Worm (Caenorhabditis elegans): ENCODE data around the gene B0302.4.

B0302.4 gene

DNA sequence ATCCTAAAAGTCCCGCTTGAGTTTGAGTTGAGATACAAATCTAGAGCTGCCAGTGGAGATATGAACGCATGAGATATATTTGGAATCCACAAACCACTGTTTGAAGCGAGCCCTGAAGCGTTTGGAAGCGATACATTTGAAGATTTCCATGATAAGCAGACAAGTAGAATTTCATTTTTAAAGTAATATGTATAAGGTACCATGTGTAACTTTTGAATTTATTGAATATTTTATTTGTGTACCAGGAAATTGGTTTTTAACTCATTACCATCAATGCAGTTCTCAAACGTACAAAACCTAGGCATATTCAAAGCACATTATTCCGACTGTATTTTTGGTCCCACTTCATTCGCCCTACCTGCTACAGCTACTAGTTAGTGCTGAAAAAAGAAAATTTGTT is 1.7 kb upstream of the B0302.4 start, which contains the start of gene B0302.2:
TSS of gene B0302.2 (plus strand) at position 301 of the 400 bp plus-strand sequence.
- TF ChIP-seq zag-1 (tag; optimal IDR thresholded peaks at IDR 0.05) (no peak), ceh-16 (tag; optimal IDR thresholded peaks at IDR 0.05) (no peak), nhr-12 (tag; optimal IDR thresholded peaks at IDR 0.05) (no peak), egl-5 (tag; optimal IDR thresholded peaks at IDR 0.05) (no peak), R02D3.7 (tag; optimal IDR thresholded peaks at IDR 0.05) (no peak), tbx-2 (tag; optimal IDR thresholded peaks at IDR 0.05) (no peak), elt-3 (tag; optimal IDR thresholded peaks at IDR 0.05) (no peak)

- TF ChIP-seq nhr-23 (tag; optimal IDR thresholded peaks at IDR 0.05) (no peak), pqm-1 (tag; optimal IDR thresholded peaks at IDR 0.05) (no peak), nhr-11 (tag; optimal IDR thresholded peaks at IDR 0.05) (no peak), fkh-2 (tag; optimal IDR thresholded peaks at IDR 0.05) (no peak), unc-62 (GFP tag; optimal IDR thresholded peaks at IDR 0.05) (no peak), nhr-25 (tag; optimal IDR thresholded peaks at IDR 0.05) (no peak), fkh-10 (GFP tag; optimal IDR thresholded peaks at IDR 0.05) (no peak), hmg-11 (tag; optimal IDR thresholded peaks at IDR 0.05) (no peak), nhr-237 (tag; optimal IDR thresholded peaks at IDR 0.05) (no peak), ztf-11 (tag; optimal IDR thresholded peaks at IDR 0.05) (no peak), sea-2 (GFP tag; optimal IDR thresholded peaks at IDR 0.05) (no peak)
These were observed 6.2 kb downstream of the B0302.4 start for ce11 chrX:17170401-17170800.

ce11 chrX:17168086-17168485 is 8.5 kb downstream of the B0302.4 start:
- TF ChIP-seq ztf-11 (tag; optimal IDR thresholded peaks at IDR 0.05), result no peak
- TF ChIP-seq fos-1 (tag; optimal IDR thresholded peaks at IDR 0.05), result no peak
- no peak for TF ChIP-seq elt-3 (tag; optimal IDR thresholded peaks at IDR 0.05)

- TF ChIP-seq elt-3 (tag; optimal IDR thresholded peaks at IDR 0.05), result no peak
- no peak for TF ChIP-seq elt-1 (tag; optimal IDR thresholded peaks at IDR 0.05)
- no peak for TF ChIP-seq nhr-25 (tag; optimal IDR thresholded peaks at IDR 0.05)
- TF ChIP-seq lsy-12 (tag; optimal IDR thresholded peaks at IDR 0.05), result no peak
- TF ChIP-seq snpc-4 (tag; optimal IDR thresholded peaks at IDR 0.05), result no peak
- TF ChIP-seq nhr-11 (tag; optimal IDR thresholded peaks at IDR 0.05), result no peak
- TF ChIP-seq nhr-76 (tag; optimal IDR thresholded peaks at IDR 0.05), result no peak
- no peak for TF ChIP-seq elt-2 (tag; optimal IDR thresholded peaks at IDR 0.05)
- TF ChIP-seq egl-5 (tag; optimal IDR thresholded peaks at IDR 0.05), result no peak
- no peak for TF ChIP-seq aly-2 (tag; optimal IDR thresholded peaks at IDR 0.05)
- no peak for TF ChIP-seq fkh-10 (GFP tag; optimal IDR thresholded peaks at IDR 0.05)
- TF ChIP-seq nhr-12 (tag; optimal IDR thresholded peaks at IDR 0.05), result no peak
- TF ChIP-seq sea-2 (GFP tag; optimal IDR thresholded peaks at IDR 0.05), result no peak
- no peak for TF ChIP-seq nhr-67 (tag; optimal IDR thresholded peaks at IDR 0.05)
These were observed 18.7 kb downstream of the B0302.4 start, which contains the start of gene npr-21 for ce11 chrX:17157868-17158267. npr-21 (minus strand) TSS chrX:17157968.

ce11 chrX:17157089-17157488 is 19.5 kb downstream of the B0302.4 start:
- no peak for TF ChIP-seq lsy-12 (tag; optimal IDR thresholded peaks at IDR 0.05)
- no peak for TF ChIP-seq nhr-67 (tag; optimal IDR thresholded peaks at IDR 0.05)
- no peak for TF ChIP-seq R02D3.7 (tag; optimal IDR thresholded peaks at IDR 0.05)
- TF ChIP-seq nfya-1 (tag; optimal IDR thresholded peaks at IDR 0.05; ENCODE audit: insufficient read depth), result no peak
- TF ChIP-seq nhr-25 (tag; optimal IDR thresholded peaks at IDR 0.05), result no peak
- TF ChIP-seq snpc-4 (tag; optimal IDR thresholded peaks at IDR 0.05), result no peak
- TF ChIP-seq zag-1 (tag; optimal IDR thresholded peaks at IDR 0.05), result no peak
- no peak for TF ChIP-seq pqm-1 (tag; optimal IDR thresholded peaks at IDR 0.05)
- TF ChIP-seq nhr-28 (tag; optimal IDR thresholded peaks at IDR 0.05), result no peak
- TF ChIP-seq elt-2 (tag; optimal IDR thresholded peaks at IDR 0.05), result no peak
- TF ChIP-seq skn-1 (tag; optimal IDR thresholded peaks at IDR 0.05), result no peak
- no peak for TF ChIP-seq mml-1 (tag; optimal IDR thresholded peaks at IDR 0.05)
- TF ChIP-seq ztf-4 (tag; optimal IDR thresholded peaks at IDR 0.05), result no peak
- no peak for TF ChIP-seq eor-1 (tag; optimal IDR thresholded peaks at IDR 0.05)
- TF ChIP-seq fkh-2 (tag; optimal IDR thresholded peaks at IDR 0.05), result no peak

DNA sequence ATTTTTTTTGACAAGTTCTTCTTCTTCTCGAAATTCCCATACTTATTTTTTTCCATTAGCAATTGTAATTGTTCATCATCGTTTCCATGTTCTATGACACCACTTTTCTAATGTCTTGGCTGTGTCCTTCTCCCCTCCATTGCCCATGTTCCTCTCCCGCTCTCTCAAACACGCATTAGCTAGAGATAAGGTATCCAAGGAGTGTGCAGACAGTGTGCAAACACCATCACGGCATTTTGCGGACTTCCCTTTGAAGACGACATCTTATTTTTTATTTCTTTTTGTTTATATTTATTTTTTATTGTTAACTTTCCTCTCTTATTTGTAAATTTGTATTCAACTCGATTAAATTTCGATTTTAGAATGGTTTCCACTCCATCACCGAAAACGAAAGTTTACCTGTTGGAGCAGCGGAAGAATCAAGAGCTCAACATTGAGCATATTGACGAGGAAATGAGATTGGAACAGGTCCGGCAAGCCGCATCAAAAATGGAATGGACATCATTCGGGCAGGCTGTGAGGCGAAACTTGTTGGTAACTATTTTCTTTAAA is 25.3 kb downstream of the B0302.4 start, which contains the start of gene mdt-1.2:
TSS of gene mdt-1.2 (plus strand) at position 363 of the 552 bp plus-strand sequence.
- TF ChIP-seq ztf-11 (tag; optimal IDR thresholded peaks at IDR 0.05) (no peak), nhr-28 (tag; optimal IDR thresholded peaks at IDR 0.05) (no peak), nhr-67 (tag; optimal IDR thresholded peaks at IDR 0.05) (no peak), mml-1 (tag; optimal IDR thresholded peaks at IDR 0.05) (no peak), nhr-12 (tag; optimal IDR thresholded peaks at IDR 0.05) (no peak), pqm-1 (tag; optimal IDR thresholded peaks at IDR 0.05) (peak; percentile 58), ceh-16 (tag; optimal IDR thresholded peaks at IDR 0.05) (no peak), aly-2 (tag; optimal IDR thresholded peaks at IDR 0.05) (no peak), nhr-76 (tag; optimal IDR thresholded peaks at IDR 0.05) (no peak), lsy-12 (tag; optimal IDR thresholded peaks at IDR 0.05) (peak; percentile 13), lin-15B (tag; optimal IDR thresholded peaks at IDR 0.05) (peak; percentile 41), zag-1 (tag; optimal IDR thresholded peaks at IDR 0.05) (no peak), tbx-2 (tag; optimal IDR thresholded peaks at IDR 0.05) (peak; percentile 54), egl-27 (tag; optimal IDR thresholded peaks at IDR 0.05) (peak; percentile 17), elt-1 (tag; optimal IDR thresholded peaks at IDR 0.05) (peak; percentile 24), ama-1 (optimal IDR thresholded peaks at IDR 0.05) (no peak), unc-62 (GFP tag; optimal IDR thresholded peaks at IDR 0.05) (no peak), hmg-11 (tag; optimal IDR thresholded peaks at IDR 0.05) (peak; percentile 84), ceh-82 (tag; optimal IDR thresholded peaks at IDR 0.05) (no peak), ceh-28 (tag; optimal IDR thresholded peaks at IDR 0.05) (peak; percentile 6), ztf-4 (tag; optimal IDR thresholded peaks at IDR 0.05) (no peak), R02D3.7 (tag; optimal IDR thresholded peaks at IDR 0.05) (no peak), elt-3 (tag; optimal IDR thresholded peaks at IDR 0.05) (no peak), fkh-10 (GFP tag; optimal IDR thresholded peaks at IDR 0.05) (no peak), nhr-25 (tag; optimal IDR thresholded peaks at IDR 0.05) (peak; percentile 62), mdl-1 (tag; optimal IDR thresholded peaks at IDR 0.05) (no peak), nhr-23 (tag; optimal IDR thresholded peaks at IDR 0.05) (peak; percentile 52)
